Worm (Caenorhabditis elegans) whole organism, L4 larva: ENCODE results near the gene C02C6.14.
A peak's percentile ranks its signal among the peaks of the same experiment; 100 is the strongest.

ENCODE experiments used
- F37D6.2 ChIP-seq: sonication (generic microtip); optimal IDR thresholded peaks from 2 replicates; lab custom pipeline; 2016; ENCODE audit warnings: mild to moderate bottlenecking, missing genetic modification characterization, missing compliant biosample characterization
- F44E2.7 ChIP-seq: fragments of 200-800 bp; sonication (Bioruptor generic); IDR thresholded peaks from 2 replicates; pipeline ENCODE4 v2.1.2; 2022; ENCODE audit warnings: missing genetic modification characterization, missing compliant biosample characterization
- T26A8.4 ChIP-seq: fragments of 200-800 bp; sonication (Bioruptor generic); IDR thresholded peaks from 2 replicates; pipeline ENCODE4 v1.3.6; 2022; ENCODE audit warnings: missing genetic modification characterization, missing compliant biosample characterization
- Y105C5A.15 ChIP-seq: fragments of 200-800 bp; sonication (Bioruptor generic); IDR thresholded peaks from 2 replicates; pipeline ENCODE4 v1.3.6; 2022; ENCODE audit warnings: missing genetic modification characterization, missing compliant biosample characterization
- aha-1 ChIP-seq: fragments of 150-350 bp; peaks from one replicate; lab custom pipeline; 2014; ENCODE audit warnings: missing biosample characterization, missing genetic modification characterization
- aly-2 ChIP-seq: sonication (generic microtip); optimal IDR thresholded peaks from 2 replicates; lab custom pipeline; 2018; ENCODE audit warnings: missing biosample characterization, missing genetic modification characterization
- arid-1 ChIP-seq: fragments of 200-800 bp; sonication (Bioruptor generic); conservative IDR thresholded peaks from 2 replicates; pipeline ENCODE4 v1.3.6; 2022; ENCODE audit warnings: missing genetic modification reagents, missing genetic modification characterization, missing compliant biosample characterization
- ceh-20 ChIP-seq: fragments of 200-800 bp; sonication (Bioruptor generic); IDR thresholded peaks from 2 replicates; pipeline ENCODE4 v1.3.6; 2022; ENCODE audit warnings: missing genetic modification reagents, missing genetic modification characterization, missing compliant biosample characterization
- ceh-44 ChIP-seq: fragments of 200-800 bp; sonication (Bioruptor generic); IDR thresholded peaks from 2 replicates; pipeline ENCODE4 v1.3.6; 2022; ENCODE audit warnings: missing genetic modification reagents, missing genetic modification characterization, missing compliant biosample characterization
- ceh-62 ChIP-seq: sonication (generic microtip); optimal IDR thresholded peaks from 2 replicates; lab custom pipeline; 2017; ENCODE audit warnings: missing biosample characterization, missing genetic modification characterization
- ceh-82 ChIP-seq: sonication (generic microtip); optimal IDR thresholded peaks from 2 replicates; lab custom pipeline; 2017; ENCODE audit warnings: missing biosample characterization, missing genetic modification characterization
- ctbp-1 ChIP-seq: fragments of 200-800 bp; sonication (Bioruptor generic); IDR thresholded peaks from 2 replicates; pipeline ENCODE4 v1.3.6; 2022; ENCODE audit warnings: missing genetic modification reagents, missing genetic modification characterization, missing compliant biosample characterization
- daf-12 ChIP-seq: fragments of 150-350 bp; optimal IDR thresholded peaks from 2 replicates; lab custom pipeline; 2014; ENCODE audit warnings: missing biosample characterization, missing genetic modification reagents, missing genetic modification characterization
- daf-16 ChIP-seq, 3 experiments: sonication (generic microtip); optimal IDR thresholded peaks; 2 replicates each; lab custom pipeline; 2016 to 2017; ENCODE audit warnings: missing genetic modification characterization in 3 of 3, missing genetic modification reagents in 3 of 3, mild to moderate bottlenecking in 2 of 3, missing compliant biosample characterization in 2 of 3, missing biosample characterization in 1 of 3, moderate library complexity in 1 of 3
- dmd-9 ChIP-seq: fragments of 200-800 bp; sonication (Bioruptor generic); IDR thresholded peaks from 2 replicates; pipeline ENCODE4 v1.3.6; 2022; ENCODE audit warnings: missing genetic modification reagents, missing genetic modification characterization, missing compliant biosample characterization
- dpl-1 ChIP-seq: fragments of 150-350 bp; optimal IDR thresholded peaks from 2 replicates; lab custom pipeline; 2014; ENCODE audit warnings: missing biosample characterization, missing genetic modification reagents, missing genetic modification characterization
- duxl-1 ChIP-seq: sonication (generic microtip); optimal IDR thresholded peaks from 2 replicates; lab custom pipeline; 2016; ENCODE audit warnings: mild to moderate bottlenecking, missing genetic modification characterization, moderate library complexity, missing compliant biosample characterization; ENCODE audit not compliant: poor library complexity
- dve-1 ChIP-seq: sonication (generic microtip); optimal IDR thresholded peaks from 2 replicates; lab custom pipeline; 2017; ENCODE audit warnings: antibody characterized with exemption, mild to moderate bottlenecking, missing genetic modification characterization, missing compliant biosample characterization; ENCODE audit not compliant: insufficient read depth
- fos-1 ChIP-seq: fragments of 150-350 bp; optimal IDR thresholded peaks from 2 replicates; lab custom pipeline; 2014; ENCODE audit warnings: missing biosample characterization, missing genetic modification characterization
- hmg-1.1 ChIP-seq: fragments of 200-800 bp; sonication (Bioruptor generic); IDR thresholded peaks from 2 replicates; pipeline ENCODE4 v1.3.6; 2022; ENCODE audit warnings: missing genetic modification reagents, missing genetic modification characterization, missing compliant biosample characterization
- lim-7 ChIP-seq: fragments of 200-800 bp; sonication (Bioruptor generic); IDR thresholded peaks from 2 replicates; pipeline ENCODE4 v1.3.6; 2022; ENCODE audit warnings: missing genetic modification characterization, missing compliant biosample characterization
- lin-29 ChIP-seq: fragments of 200-800 bp; sonication (Bioruptor generic); IDR thresholded peaks from 2 replicates; pipeline ENCODE4 v1.3.6; 2022; ENCODE audit warnings: missing genetic modification reagents, missing genetic modification characterization, missing compliant biosample characterization
- lin-38 ChIP-seq: fragments of 200-800 bp; sonication (Bioruptor generic); IDR thresholded peaks from 2 replicates; pipeline ENCODE4 v1.3.6; 2022; ENCODE audit warnings: missing genetic modification reagents, missing genetic modification characterization, missing compliant biosample characterization
- lin-39 ChIP-seq: fragments of 150-350 bp; optimal IDR thresholded peaks from 2 replicates; lab custom pipeline; 2014; ENCODE audit warnings: missing biosample characterization, missing genetic modification reagents, missing genetic modification characterization
- lir-3 ChIP-seq: sonication (generic microtip); optimal IDR thresholded peaks from 2 replicates; lab custom pipeline; 2016; ENCODE audit warnings: mild to moderate bottlenecking, missing genetic modification characterization, missing compliant biosample characterization
- madf-9 ChIP-seq: fragments of 200-800 bp; sonication (Bioruptor generic); conservative IDR thresholded peaks from 2 replicates; pipeline ENCODE4 v1.3.6; 2022; ENCODE audit warnings: missing genetic modification reagents, missing genetic modification characterization, missing compliant biosample characterization
- mdl-1 ChIP-seq, 2 experiments: fragments of 150-350 bp in 1 of 2; sonication (generic microtip) in 1 of 2; optimal IDR thresholded peaks; 2 replicates each; lab custom pipeline; 2014 to 2017; ENCODE audit warnings: missing biosample characterization in 2 of 2, missing genetic modification characterization in 2 of 2
- mes-2 ChIP-seq: sonication (generic microtip); optimal IDR thresholded peaks from 2 replicates; lab custom pipeline; 2016; ENCODE audit warnings: missing genotype, mild to moderate bottlenecking, missing genetic modification characterization, missing compliant biosample characterization; ENCODE audit not compliant: poor library complexity, severe bottlenecking
- nhr-11 ChIP-seq: fragments of 150-350 bp; optimal IDR thresholded peaks from 2 replicates; lab custom pipeline; 2014; ENCODE audit warnings: missing biosample characterization, missing genetic modification characterization
- nhr-111 ChIP-seq: fragments of 200-800 bp; sonication (Bioruptor generic); optimal IDR thresholded peaks from 2 replicates; lab custom pipeline; 2018; ENCODE audit warnings: mild to moderate bottlenecking, missing genetic modification characterization, missing compliant biosample characterization
- nhr-237 ChIP-seq: sonication (generic microtip); optimal IDR thresholded peaks from 2 replicates; lab custom pipeline; 2017; ENCODE audit warnings: missing biosample characterization, missing genetic modification characterization
- nhr-41 ChIP-seq: fragments of 200-800 bp; sonication (Bioruptor generic); IDR thresholded peaks from 2 replicates; pipeline ENCODE4 v1.3.6; 2022; ENCODE audit warnings: missing genetic modification reagents, missing genetic modification characterization, missing compliant biosample characterization
- nhr-48 ChIP-seq: sonication (generic microtip); optimal IDR thresholded peaks from 2 replicates; lab custom pipeline; 2016; ENCODE audit warnings: mild to moderate bottlenecking, missing genetic modification characterization, missing compliant biosample characterization
- pha-4 ChIP-seq, 2 experiments: fragments of 150-350 bp in 1 of 2; fragments of 200-800 bp in 1 of 2; sonication (Bioruptor generic) in 1 of 2; IDR thresholded peaks in 1 of 2; optimal IDR thresholded peaks in 1 of 2; 2 replicates each; pipeline versions ENCODE4 v1.3.6 to Lab custom; 2014 to 2022; ENCODE audit warnings: missing genetic modification characterization in 2 of 2, missing genetic modification reagents in 2 of 2, missing biosample characterization in 1 of 2, missing compliant biosample characterization in 1 of 2
- php-3 ChIP-seq: fragments of 200-800 bp; sonication (Bioruptor generic); IDR thresholded peaks from 2 replicates; pipeline ENCODE4 v1.3.6; 2022; ENCODE audit warnings: missing genetic modification reagents, missing genetic modification characterization, missing compliant biosample characterization
- rbr-2 ChIP-seq: sonication (generic microtip); optimal IDR thresholded peaks from 2 replicates; lab custom pipeline; 2016; ENCODE audit warnings: missing genotype, missing genetic modification characterization, missing compliant biosample characterization
- saeg-2 ChIP-seq: fragments of 200-800 bp; sonication (Bioruptor generic); IDR thresholded peaks from 2 replicates; pipeline ENCODE4 v1.3.6; 2022; ENCODE audit warnings: missing genetic modification reagents, missing genetic modification characterization, missing compliant biosample characterization
- snpc-1.2 ChIP-seq: fragments of 200-800 bp; sonication (Bioruptor generic); IDR thresholded peaks from 2 replicates; pipeline ENCODE4 v1.3.6; 2022; ENCODE audit warnings: missing genetic modification reagents, missing genetic modification characterization, missing compliant biosample characterization
- snpc-4 ChIP-seq: fragments of 150-350 bp; optimal IDR thresholded peaks from 2 replicates; lab custom pipeline; 2014; ENCODE audit warnings: missing biosample characterization, missing genetic modification characterization
- tra-1 ChIP-seq: fragments of 200-800 bp; sonication (Bioruptor generic); IDR thresholded peaks from 2 replicates; pipeline ENCODE4 v1.3.6; 2022; ENCODE audit warnings: missing genetic modification reagents, missing genetic modification characterization, missing compliant biosample characterization
- unc-62 ChIP-seq, 3 experiments: fragments of 150-350 bp in 1 of 3; sonication (generic microtip); optimal IDR thresholded peaks in 2 of 3; peaks in 1 of 3; 1 replicate in 1 of 3; 2 replicates in 2 of 3; lab custom pipeline; 2014 to 2017; ENCODE audit warnings: missing biosample characterization in 3 of 3, missing genetic modification characterization in 3 of 3, missing genetic modification reagents in 3 of 3, missing genotype in 1 of 3
- vab-7 ChIP-seq: fragments of 200-800 bp; sonication (Bioruptor generic); IDR thresholded peaks from 2 replicates; pipeline ENCODE4 v1.3.6; 2022; ENCODE audit warnings: missing genetic modification reagents, missing genetic modification characterization, missing compliant biosample characterization
- zfp-3 ChIP-seq: fragments of 200-800 bp; sonication (Bioruptor generic); conservative IDR thresholded peaks from 2 replicates; pipeline ENCODE4 v1.3.6; 2022; ENCODE audit warnings: missing genetic modification reagents, missing genetic modification characterization, missing compliant biosample characterization

Gene C02C6.14

DNA sequence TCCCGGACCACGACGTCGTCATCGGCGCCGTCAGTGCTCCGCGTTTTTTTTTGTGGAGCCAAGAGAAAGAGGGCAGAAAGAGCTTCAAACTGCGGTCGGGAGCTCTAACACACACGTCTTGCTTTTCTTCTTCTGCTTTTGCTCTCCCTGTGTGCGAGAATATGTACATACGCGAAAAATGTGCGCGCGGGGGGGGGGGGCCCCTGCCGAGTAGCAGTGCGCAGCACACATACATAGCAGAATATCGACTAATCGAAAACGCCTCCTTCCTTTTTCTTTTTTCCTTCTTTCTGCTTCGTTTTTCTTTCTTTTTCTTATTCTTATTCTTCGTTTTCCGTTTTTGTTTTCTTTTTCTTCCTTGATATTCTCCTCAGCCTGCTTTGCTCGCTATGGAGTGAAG lies 29.2 kb downstream of the C02C6.14 start (continued):
- TF ChIP-seq ceh-20 = 0 out of 2 replicates have a peak, but pooled peaks have one; percentile 14
- TF ChIP-seq F37D6.2 (tag; lab: Kevin White, UChicago) = peak; percentile 46
- 0 out of 2 replicates have a peak, but pooled peaks have one; percentile 68 for TF ChIP-seq ctbp-1 (GFP tag; lab: Robert Waterston, UW)
- TF ChIP-seq mdl-1 (tag; optimal IDR thresholded peaks at IDR 0.05; lab: Kevin White, UChicago) = peak in 1 of 2 experiments; percentile 52
- TF ChIP-seq, all 104 proteins: peak for 15

DNA sequence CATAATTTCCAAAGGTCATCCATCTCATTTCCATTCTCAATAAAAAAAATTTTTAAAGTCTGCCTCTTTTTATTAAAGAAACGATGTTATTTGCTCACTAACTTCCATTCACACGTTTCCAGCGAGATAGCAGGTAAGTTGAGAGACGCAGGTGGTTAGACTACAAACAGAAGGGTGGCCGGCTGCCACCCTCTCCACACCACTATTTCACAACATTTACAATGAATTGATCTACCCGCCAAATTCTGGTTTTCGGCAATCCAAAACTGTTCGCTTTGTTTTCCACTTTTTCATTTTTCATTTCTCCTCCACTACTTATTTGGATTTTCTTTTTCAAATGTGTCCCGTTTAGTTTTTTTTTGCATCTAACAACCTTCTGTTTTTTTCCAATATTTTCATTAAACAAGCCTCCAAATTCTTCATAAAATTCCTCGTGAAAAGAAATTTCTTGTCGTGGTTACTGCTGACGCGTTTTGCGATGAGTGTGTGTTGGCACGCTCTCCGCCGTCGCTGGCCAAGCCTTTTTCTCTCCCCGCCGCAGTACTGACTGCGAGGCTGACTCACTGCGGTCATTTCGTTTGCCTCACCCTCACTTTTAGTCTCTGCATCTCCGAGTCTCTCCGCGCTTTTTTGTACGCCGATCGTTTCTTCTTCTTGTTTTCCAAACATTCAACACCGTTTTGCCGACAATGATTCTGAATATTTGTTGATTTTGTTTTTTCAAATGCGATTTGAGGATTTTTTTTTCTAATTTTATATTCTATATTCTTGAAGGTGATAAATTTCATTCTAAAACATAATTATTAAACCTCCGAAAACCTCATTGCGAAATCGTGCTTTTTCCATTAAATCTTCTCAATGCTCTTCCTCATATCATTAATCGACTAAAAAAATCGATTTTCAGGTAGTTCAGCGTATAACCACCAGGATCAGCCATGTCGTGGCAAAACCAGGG lies 30.8 kb downstream of the C02C6.14 start, which contains the start of gene dyn-1:
TSS of gene dyn-1 (plus strand) at position 905 of the 955 bp plus-strand sequence.
- TF ChIP-seq php-3 (GFP tag; lab: Robert Waterston, UW) (peak; percentile 61; the same call in 1 of the 2 replicates), nhr-11 (peak; percentile 16), dpl-1 (GFP tag; lab: Kevin White, UChicago) (peak; percentile 58), lin-39 (tag; lab: Kevin White, UChicago) (no peak), saeg-2 (GFP tag; lab: Robert Waterston, UW) (no peak), arid-1 (GFP tag; lab: Robert Waterston, UW) (no peak), dmd-9 (GFP tag; lab: Robert Waterston, UW) (0 out of 2 replicates have a peak, but pooled peaks have one; percentile 8), aha-1 (tag; lab: Kevin White, UChicago) (peak; percentile 52), ceh-62 (tag; lab: Kevin White, UChicago) (no peak), duxl-1 (tag; lab: Kevin White, UChicago) (peak; percentile 13), nhr-111 (GFP tag; lab: Kevin White, UChicago) (no peak), daf-16 (GFP tag; optimal IDR thresholded peaks at IDR 0.05; lab: Kevin White, UChicago) (no peak), daf-16 (tag; optimal IDR thresholded peaks at IDR 0.05; lab: Kevin White, UChicago) (peak; percentile 32), T26A8.4 (GFP tag; lab: Robert Waterston, UW) (0 out of 2 replicates have a peak, but pooled peaks have one; percentile 40), nhr-48 (peak; percentile 63), ceh-20 (0 out of 2 replicates have a peak, but pooled peaks have one; percentile 52), madf-9 (GFP tag; lab: Robert Waterston, UW) (peak; percentile 27; the same call in 1 of the 2 replicates), F44E2.7 (no peak), vab-7 (GFP tag; lab: Robert Waterston, UW) (no peak), snpc-4 (tag; lab: Kevin White, UChicago) (no peak), tra-1 (GFP tag; lab: Robert Waterston, UW) (no peak), unc-62 (GFP tag; optimal IDR thresholded peaks at IDR 0.05 in 1 of 2; lab: Kevin White, UChicago) (no peak), unc-62 (tag; optimal IDR thresholded peaks at IDR 0.05; lab: Kevin White, UChicago) (no peak), pha-4 (GFP tag; IDR thresholded peaks at IDR 0.05; lab: Robert Waterston, UW) (0 out of 2 replicates have a peak, but pooled peaks have one; percentile 45), pha-4 (tag; optimal IDR thresholded peaks at IDR 0.05; lab: Kevin White, UChicago) (no peak), Y105C5A.15 (GFP tag; lab: Robert Waterston, UW) (no peak), ceh-82 (no peak), nhr-237 (no peak), rbr-2 (tag; lab: Kevin White, UChicago) (peak; percentile 76), ceh-44 (GFP tag; lab: Robert Waterston, UW) (no peak), lin-38 (no peak), fos-1 (tag; lab: Kevin White, UChicago) (no peak), aly-2 (tag; lab: Kevin White, UChicago) (no peak), hmg-1.1 (GFP tag; lab: Robert Waterston, UW) (peak; percentile 67), snpc-1.2 (GFP tag; lab: Robert Waterston, UW) (no peak), daf-12 (tag; lab: Kevin White, UChicago) (no peak), mdl-1 (tag; optimal IDR thresholded peaks at IDR 0.05; lab: Kevin White, UChicago) (peak in 1 of 2 experiments; percentile 78), zfp-3 (GFP tag; lab: Robert Waterston, UW) (no peak), lin-29 (GFP tag; lab: Robert Waterston, UW) (0 out of 2 replicates have a peak, but pooled peaks have one; percentile 18), mes-2 (tag; lab: Kevin White, UChicago) (peak; percentile 68), nhr-41 (0 out of 2 replicates have a peak, but pooled peaks have one; percentile 10), lir-3 (peak; percentile 43), dve-1 (tag; lab: Kevin White, UChicago) (peak; percentile 82), lim-7 (no peak)
